Fruit fly (Drosophila melanogaster): ENCODE data around the gene CG5346.

The CG5346 gene

dm6 chr3R:22528264-22529158 lies at the start of gene CG5346:
TSS of gene CG5346 (minus strand) at chr3R:22528663.
- TF ChIP-seq psq (optimal IDR thresholded peaks at IDR 0.05) (no peak), ttk (optimal IDR thresholded peaks at IDR 0.05) (no peak), h (optimal IDR thresholded peaks at IDR 0.05) (no peak), Myc (optimal IDR thresholded peaks at IDR 0.05) (no peak), insv (optimal IDR thresholded peaks at IDR 0.05) (no peak), Sin3A (optimal IDR thresholded peaks at IDR 0.05) (no peak)

DNA sequence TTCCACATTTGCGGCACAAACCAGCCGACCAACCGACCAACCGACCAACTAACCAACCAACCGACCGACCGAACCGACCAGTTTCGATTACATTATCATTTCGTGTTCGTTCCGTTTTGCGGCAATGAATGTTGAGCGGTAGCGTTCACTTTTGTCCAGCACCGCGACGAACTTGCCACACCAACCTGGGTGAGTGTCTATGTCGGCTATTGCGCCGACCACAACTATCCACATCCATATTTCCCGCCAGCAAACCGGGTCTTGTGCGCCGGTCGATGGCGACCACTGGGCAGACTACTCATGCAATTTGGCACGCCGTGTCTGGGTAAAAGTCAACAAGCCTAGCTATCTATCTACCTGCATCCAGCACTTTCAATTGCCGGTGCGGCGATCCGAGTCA lies 48.5 kb upstream of the CG5346 start:
- TF ChIP-seq h (optimal IDR thresholded peaks at IDR 0.05), result no peak
- TF ChIP-seq insv (optimal IDR thresholded peaks at IDR 0.05), result no peak
- no peak for TF ChIP-seq Sin3A (optimal IDR thresholded peaks at IDR 0.05)
- TF ChIP-seq ttk (optimal IDR thresholded peaks at IDR 0.05), result no peak
- TF ChIP-seq Myc (optimal IDR thresholded peaks at IDR 0.05), result no peak
- TF ChIP-seq psq (optimal IDR thresholded peaks at IDR 0.05), result no peak

DNA sequence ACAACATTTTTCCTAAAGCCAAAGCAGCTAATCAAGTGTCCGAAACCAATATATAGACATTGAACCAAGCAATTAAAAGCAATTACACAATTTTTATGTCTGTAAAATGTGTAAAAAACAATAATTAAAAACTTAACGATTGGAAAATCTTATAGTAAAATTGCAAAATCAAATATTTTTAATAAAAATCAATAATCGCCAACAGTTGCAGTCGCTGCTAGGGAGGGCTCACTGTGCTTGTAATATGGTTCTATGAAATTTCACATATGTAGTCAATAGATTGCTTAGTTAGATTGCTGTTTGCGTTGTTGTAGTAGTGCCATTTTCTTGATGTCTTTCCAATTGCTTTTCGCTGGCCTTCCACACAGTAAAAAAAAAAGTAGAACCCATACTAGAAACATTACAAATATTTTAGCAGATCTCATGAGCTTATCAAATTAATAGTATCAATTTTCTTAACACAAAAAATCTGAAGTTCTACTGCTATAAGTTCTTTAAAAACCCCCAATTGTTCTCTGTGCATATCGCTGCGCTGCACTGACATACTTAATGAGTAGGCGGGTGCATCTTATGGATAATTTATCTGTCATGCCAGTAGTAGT lies 47.7 kb upstream of the CG5346 start:
- TF ChIP-seq Myc (optimal IDR thresholded peaks at IDR 0.05), result no peak
- no peak for TF ChIP-seq psq (optimal IDR thresholded peaks at IDR 0.05)
- TF ChIP-seq Sin3A (optimal IDR thresholded peaks at IDR 0.05), result no peak
- no peak for TF ChIP-seq h (optimal IDR thresholded peaks at IDR 0.05)
- TF ChIP-seq insv (optimal IDR thresholded peaks at IDR 0.05), result no peak
- TF ChIP-seq ttk (optimal IDR thresholded peaks at IDR 0.05), result no peak

- no peak for TF ChIP-seq ttk (optimal IDR thresholded peaks at IDR 0.05)
- no peak for TF ChIP-seq Myc (optimal IDR thresholded peaks at IDR 0.05)
- no peak for TF ChIP-seq Sin3A (optimal IDR thresholded peaks at IDR 0.05)
- no peak for TF ChIP-seq h (optimal IDR thresholded peaks at IDR 0.05)
- TF ChIP-seq insv (optimal IDR thresholded peaks at IDR 0.05), result no peak
- no peak for TF ChIP-seq psq (optimal IDR thresholded peaks at IDR 0.05)
Measured at dm6 chr3R:22573590-22573989, 45.1 kb upstream of the CG5346 start.

DNA sequence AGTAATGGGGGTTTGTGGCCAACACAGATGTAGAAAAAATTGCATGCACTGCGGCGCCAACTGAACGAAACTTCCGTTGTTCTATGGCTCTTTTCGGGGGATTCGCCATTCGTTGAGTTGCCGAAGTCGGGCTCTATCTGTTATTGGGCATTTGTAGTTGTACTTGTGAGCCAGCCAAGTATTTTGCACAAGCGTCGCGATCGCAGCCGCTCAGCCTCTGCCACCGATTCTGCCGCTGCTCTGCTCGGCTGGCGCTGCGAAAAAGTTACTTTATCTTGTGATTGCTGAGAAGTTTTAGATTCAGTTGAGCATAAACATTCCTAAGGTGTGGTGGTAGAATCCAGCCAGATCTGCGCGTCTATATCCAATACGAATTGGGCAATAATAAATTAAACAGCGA lies 41.4 kb upstream of the CG5346 start, which contains the start of gene CG33110:
Gene CG33110, plus strand, starts transcription at position 301 of the 400 bp plus-strand sequence.
- no peak for TF ChIP-seq ttk (optimal IDR thresholded peaks at IDR 0.05)
- no peak for TF ChIP-seq psq (optimal IDR thresholded peaks at IDR 0.05)
- no peak for TF ChIP-seq Myc (optimal IDR thresholded peaks at IDR 0.05)
- TF ChIP-seq Sin3A (optimal IDR thresholded peaks at IDR 0.05), result no peak
- no peak for TF ChIP-seq insv (optimal IDR thresholded peaks at IDR 0.05)
- TF ChIP-seq h (optimal IDR thresholded peaks at IDR 0.05), result no peak

dm6 chr3R:22568508-22568907 lies 40.0 kb upstream of the CG5346 start:
- TF ChIP-seq h (optimal IDR thresholded peaks at IDR 0.05) (no peak), insv (optimal IDR thresholded peaks at IDR 0.05) (no peak), psq (optimal IDR thresholded peaks at IDR 0.05) (no peak), ttk (optimal IDR thresholded peaks at IDR 0.05) (no peak), Myc (optimal IDR thresholded peaks at IDR 0.05) (no peak), Sin3A (optimal IDR thresholded peaks at IDR 0.05) (no peak)

DNA sequence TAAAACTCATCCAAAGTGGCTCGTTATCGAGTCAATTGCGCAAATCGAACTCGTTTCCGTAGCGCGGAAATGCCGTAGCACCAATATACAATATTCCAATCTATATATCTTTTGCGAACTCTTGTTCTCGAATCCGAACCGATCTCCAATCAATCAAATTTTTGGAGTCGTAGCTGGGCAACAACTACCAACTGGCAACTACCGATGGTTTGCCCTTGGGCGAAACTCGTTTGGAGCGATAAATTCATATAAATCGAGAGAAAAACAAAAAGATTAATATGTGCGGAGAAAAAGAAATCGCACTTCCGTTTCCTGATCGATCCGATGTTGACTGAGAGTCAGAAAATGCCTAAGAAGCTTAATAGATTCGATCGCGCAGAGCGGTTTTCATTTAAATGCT lies 37.3 kb upstream of the CG5346 start:
- TF ChIP-seq insv (optimal IDR thresholded peaks at IDR 0.05), result no peak
- no peak for TF ChIP-seq psq (optimal IDR thresholded peaks at IDR 0.05)
- TF ChIP-seq Sin3A (optimal IDR thresholded peaks at IDR 0.05), result no peak
- TF ChIP-seq Myc (optimal IDR thresholded peaks at IDR 0.05), result no peak
- no peak for TF ChIP-seq h (optimal IDR thresholded peaks at IDR 0.05)
- TF ChIP-seq ttk (optimal IDR thresholded peaks at IDR 0.05), result no peak

dm6 chr3R:22564707-22565106 lies 36.2 kb upstream of the CG5346 start:
- TF ChIP-seq psq (optimal IDR thresholded peaks at IDR 0.05) (no peak), insv (optimal IDR thresholded peaks at IDR 0.05) (no peak), Sin3A (optimal IDR thresholded peaks at IDR 0.05) (no peak), h (optimal IDR thresholded peaks at IDR 0.05) (no peak), Myc (optimal IDR thresholded peaks at IDR 0.05) (no peak), ttk (optimal IDR thresholded peaks at IDR 0.05) (no peak)

DNA sequence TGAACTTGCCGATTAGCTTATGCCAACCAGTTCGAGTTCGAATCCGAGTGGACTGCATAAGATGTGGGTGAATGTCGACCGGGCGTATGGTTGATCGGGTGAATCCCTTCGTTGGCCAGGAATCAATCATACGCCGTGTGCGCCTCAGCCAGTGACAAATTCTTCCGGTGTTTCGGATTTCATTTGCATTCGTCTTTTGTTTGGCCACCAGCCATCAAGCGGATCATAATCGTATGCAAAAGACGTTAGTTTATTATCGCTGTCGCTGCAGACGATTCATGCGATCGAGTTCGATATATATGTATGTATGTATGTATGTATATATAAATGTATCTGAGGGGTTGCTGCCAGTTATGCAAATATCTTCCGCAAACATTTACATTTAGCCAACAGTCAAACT lies 35.6 kb upstream of the CG5346 start:
- TF ChIP-seq insv (optimal IDR thresholded peaks at IDR 0.05) (no peak), h (optimal IDR thresholded peaks at IDR 0.05) (no peak), Sin3A (optimal IDR thresholded peaks at IDR 0.05) (no peak), psq (optimal IDR thresholded peaks at IDR 0.05) (no peak), Myc (optimal IDR thresholded peaks at IDR 0.05) (no peak), ttk (optimal IDR thresholded peaks at IDR 0.05) (no peak)

dm6 chr3R:22562502-22562901 lies 34.0 kb upstream of the CG5346 start, which contains the start of gene sit:
TSS of gene sit (minus strand) at chr3R:22562572.
- TF ChIP-seq Sin3A (optimal IDR thresholded peaks at IDR 0.05) (no peak), ttk (optimal IDR thresholded peaks at IDR 0.05) (no peak), h (optimal IDR thresholded peaks at IDR 0.05) (no peak), psq (optimal IDR thresholded peaks at IDR 0.05) (no peak), insv (optimal IDR thresholded peaks at IDR 0.05) (no peak), Myc (optimal IDR thresholded peaks at IDR 0.05) (no peak)

DNA sequence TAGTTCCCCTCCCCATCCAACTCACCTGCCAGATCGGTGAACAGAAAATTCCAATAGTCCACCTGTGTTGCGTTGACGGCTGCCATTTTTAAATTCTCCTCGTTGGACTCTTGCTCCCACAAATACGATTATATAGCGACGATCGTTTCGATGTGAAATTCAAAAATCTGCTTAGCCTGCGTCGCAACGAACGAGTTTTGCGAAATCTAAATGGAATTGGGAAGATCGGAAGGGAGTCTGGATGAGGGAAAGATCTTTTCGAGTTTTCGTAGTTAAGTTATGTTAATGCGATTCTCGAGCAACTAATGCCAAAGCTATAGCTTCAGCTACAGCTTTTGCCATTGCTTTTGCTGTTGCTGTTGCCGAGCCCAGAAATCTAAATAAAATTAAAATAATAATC lies 31.8 kb upstream of the CG5346 start:
- TF ChIP-seq Sin3A (optimal IDR thresholded peaks at IDR 0.05) (no peak), psq (optimal IDR thresholded peaks at IDR 0.05) (no peak), ttk (optimal IDR thresholded peaks at IDR 0.05) (no peak)

dm6 chr3R:22558398-22558797 lies 29.9 kb upstream of the CG5346 start:
- TF ChIP-seq ttk (optimal IDR thresholded peaks at IDR 0.05), result no peak
- TF ChIP-seq h (optimal IDR thresholded peaks at IDR 0.05), result no peak
- TF ChIP-seq psq (optimal IDR thresholded peaks at IDR 0.05), result no peak
- TF ChIP-seq insv (optimal IDR thresholded peaks at IDR 0.05), result no peak
- TF ChIP-seq Sin3A (optimal IDR thresholded peaks at IDR 0.05), result no peak
- no peak for TF ChIP-seq Myc (optimal IDR thresholded peaks at IDR 0.05)
